Fruit fly (Drosophila melanogaster): ENCODE measurements around the gene SLIRP1.

Gene SLIRP1

DNA sequence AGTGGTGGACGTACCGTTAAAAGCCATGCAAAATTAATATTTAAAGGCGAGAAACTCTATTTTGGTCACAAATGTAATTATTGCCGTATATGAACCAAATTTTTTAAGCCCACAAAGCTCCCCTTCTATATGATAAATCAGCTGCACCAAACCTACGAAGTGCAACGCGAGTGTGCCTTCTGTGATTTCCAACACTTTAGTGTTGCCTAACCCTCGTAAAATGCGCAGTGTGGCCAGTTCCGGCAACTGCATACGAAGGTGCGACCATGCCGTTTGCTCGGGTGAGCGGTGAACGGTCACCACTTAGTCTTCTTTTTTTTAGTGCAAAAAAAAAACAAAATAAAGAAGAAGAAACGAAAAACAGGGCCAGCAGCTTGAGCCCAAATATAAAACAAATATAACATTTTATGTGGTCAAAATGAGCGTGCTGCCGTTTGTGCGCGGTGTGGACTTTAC is 20.4 kb upstream of the SLIRP1 start, which contains the start of the genes tty and fliI (continued):
- TF ChIP-seq CG9817 (tag; optimal IDR thresholded peaks at IDR 0.05) (peak; percentile 72), nau (GFP tag; optimal IDR thresholded peaks at IDR 0.05) (no peak), Chrac-16 (GFP tag; optimal IDR thresholded peaks at IDR 0.05) (peak; percentile 73), tio (GFP tag; optimal IDR thresholded peaks at IDR 0.05) (no peak), Awh (GFP tag; IDR thresholded peaks at IDR 0.05) (peak; percentile 88), CG6175 (GFP tag; IDR thresholded peaks at IDR 0.05) (peak; percentile 73), onecut (GFP tag; IDR thresholded peaks at IDR 0.05) (peak; percentile 43), ara (GFP tag; IDR thresholded peaks at IDR 0.05) (peak; percentile 88), amos (GFP tag; IDR thresholded peaks at IDR 0.05; ENCODE audit: partially characterized antibody) (peak; percentile 41), toy (GFP tag; IDR thresholded peaks at IDR 0.05) (0 out of 2 replicates have a peak, but pooled peaks have one; percentile 53), dysf (GFP tag; IDR thresholded peaks at IDR 0.05) (peak; percentile 91), Dek (tag; optimal IDR thresholded peaks at IDR 0.05) (peak; percentile 78), CrebB (tag; optimal IDR thresholded peaks at IDR 0.05) (peak; percentile 40), Camta (GFP tag; optimal IDR thresholded peaks at IDR 0.05) (peak; percentile 79), CG14441 (GFP tag; IDR thresholded peaks at IDR 0.05) (peak; percentile 94), Nf-YB (GFP tag; optimal IDR thresholded peaks at IDR 0.05) (peak; percentile 37), CG3995 (GFP tag; optimal IDR thresholded peaks at IDR 0.05) (peak; percentile 93), Adf1 (GFP tag; IDR thresholded peaks at IDR 0.05) (peak; percentile 49), CG18262 (tag; optimal IDR thresholded peaks at IDR 0.05) (peak; percentile 70), Aef1 (GFP tag; IDR thresholded peaks at IDR 0.05) (peak; percentile 91), CG11695 (GFP tag; IDR thresholded peaks at IDR 0.05) (peak; percentile 88), Atf6 (GFP tag; IDR thresholded peaks at IDR 0.05) (peak; percentile 85), her (GFP tag; optimal IDR thresholded peaks at IDR 0.05) (peak; percentile 75), CG34422 (GFP tag; IDR thresholded peaks at IDR 0.05) (peak; percentile 94), CG16815 (GFP tag; optimal IDR thresholded peaks at IDR 0.05) (peak; percentile 82), scrt (GFP tag; optimal IDR thresholded peaks at IDR 0.05) (peak; percentile 40), CG34224 (GFP tag; IDR thresholded peaks at IDR 0.05; ENCODE audit: partially characterized antibody) (no peak), gsb (GFP tag; IDR thresholded peaks at IDR 0.05) (peak; percentile 75), rib (GFP tag; IDR thresholded peaks at IDR 0.05) (peak; percentile 87), insv (GFP tag; optimal IDR thresholded peaks at IDR 0.05) (no peak), Hmr (GFP tag; optimal IDR thresholded peaks at IDR 0.05) (peak; percentile 88), Six4 (GFP tag; optimal IDR thresholded peaks at IDR 0.05) (peak; percentile 39), gcm (GFP tag; optimal IDR thresholded peaks at IDR 0.05) (peak; percentile 23), CG32532 (GFP tag; IDR thresholded peaks at IDR 0.05) (peak; percentile 92), CG13296 (GFP tag; optimal IDR thresholded peaks at IDR 0.05) (peak; percentile 53), CG17186 (GFP tag; optimal IDR thresholded peaks at IDR 0.05) (peak; percentile 68), CG12391 (tag; optimal IDR thresholded peaks at IDR 0.05) (peak; percentile 80), CG7963 (GFP tag; IDR thresholded peaks at IDR 0.05; ENCODE audit: partially characterized antibody) (no peak), ci (GFP tag; IDR thresholded peaks at IDR 0.05) (peak; percentile 95), Dref (GFP tag; IDR thresholded peaks at IDR 0.05) (peak; percentile 46), CG4820 (GFP tag; optimal IDR thresholded peaks at IDR 0.05) (peak; percentile 71), H15 (GFP tag; IDR thresholded peaks at IDR 0.05) (peak; percentile 85), CG11504 (tag; optimal IDR thresholded peaks at IDR 0.05) (no peak), HmgZ (tag; optimal IDR thresholded peaks at IDR 0.05) (peak; percentile 81), CG10209 (GFP tag; optimal IDR thresholded peaks at IDR 0.05) (peak; percentile 82), chn (GFP tag; optimal IDR thresholded peaks at IDR 0.05) (peak; percentile 92), ap (GFP tag; IDR thresholded peaks at IDR 0.05) (peak; percentile 88), pros (GFP tag; optimal IDR thresholded peaks at IDR 0.05) (no peak), CG16813 (GFP tag; IDR thresholded peaks at IDR 0.05; ENCODE audit: partially characterized antibody) (peak; percentile 52; the same call in 2 of the 3 replicates), GATAe (GFP tag; conservative IDR thresholded peaks at IDR 0.05) (peak; percentile 45; the same call in 1 of the 2 replicates), CG15479 (GFP tag; optimal IDR thresholded peaks at IDR 0.05) (no peak)

Measured in whole organism, embryonic.